Worm (Caenorhabditis elegans) whole organism, young adult: Measurements from ENCODE around the gene cnc-4.

Experiments used
- B0261.1 ChIP-seq: sonication (generic microtip); optimal IDR thresholded peaks from 2 replicates; lab custom pipeline; 2016; ENCODE audit warnings: mild to moderate bottlenecking, missing genetic modification characterization, moderate library complexity, missing compliant biosample characterization
- F37B4.10 ChIP-seq: fragments of 200-800 bp; sonication (Bioruptor generic); IDR thresholded peaks from 2 replicates; pipeline ENCODE4 v1.3.6; 2022; ENCODE audit warnings: missing genetic modification characterization, missing compliant biosample characterization
- F57A8.1 ChIP-seq: fragments of 200-800 bp; sonication (Bioruptor generic); optimal IDR thresholded peaks from 2 replicates; lab custom pipeline; 2018; ENCODE audit warnings: mild to moderate bottlenecking, missing genetic modification characterization, moderate library complexity, missing compliant biosample characterization
- F57C9.4 ChIP-seq: sonication (generic microtip); optimal IDR thresholded peaks from 2 replicates; lab custom pipeline; 2017; ENCODE audit warnings: mild to moderate bottlenecking, missing genetic modification characterization, missing compliant biosample characterization
- Y56A3A.18 ChIP-seq: fragments of 200-800 bp; sonication (Bioruptor generic); IDR thresholded peaks from 2 replicates; pipeline ENCODE4 v1.3.6; 2022; ENCODE audit warnings: missing genetic modification reagents, missing genetic modification characterization, missing compliant biosample characterization
- Y79H2A.3 ChIP-seq: fragments of 200-800 bp; sonication (Bioruptor generic); conservative IDR thresholded peaks from 2 replicates; pipeline ENCODE4 v1.3.6; 2022; ENCODE audit warnings: missing genetic modification reagents, missing genetic modification characterization, missing compliant biosample characterization
- Y95B8A.8 ChIP-seq: fragments of 200-800 bp; sonication (Bioruptor generic); IDR thresholded peaks from 2 replicates; pipeline ENCODE4 v1.3.6; 2022; ENCODE audit warnings: missing genetic modification reagents, missing genetic modification characterization, missing compliant biosample characterization
- aptf-2 ChIP-seq: fragments of 200-800 bp; sonication (Bioruptor generic); conservative IDR thresholded peaks from 2 replicates; pipeline ENCODE4 v1.3.6; 2022; ENCODE audit warnings: missing genetic modification reagents, missing genetic modification characterization, missing compliant biosample characterization
- atf-7 ChIP-seq: sonication (generic microtip); optimal IDR thresholded peaks from 2 replicates; lab custom pipeline; 2017; ENCODE audit warnings: mild to moderate bottlenecking, missing genetic modification characterization, missing compliant biosample characterization
- attf-3 ChIP-seq: fragments of 200-800 bp; sonication (Bioruptor generic); conservative IDR thresholded peaks from 2 replicates; pipeline ENCODE4 v1.3.6; 2022; ENCODE audit warnings: missing genetic modification reagents, missing genetic modification characterization, missing compliant biosample characterization
- attf-5 ChIP-seq: fragments of 200-800 bp; sonication (Bioruptor generic); optimal IDR thresholded peaks from 2 replicates; lab custom pipeline; 2018; ENCODE audit warnings: mild to moderate bottlenecking, missing genetic modification characterization, missing compliant biosample characterization
- bed-1 ChIP-seq: fragments of 200-800 bp; sonication (Bioruptor generic); IDR thresholded peaks from 2 replicates; pipeline ENCODE4 v1.3.6; 2022; ENCODE audit warnings: missing genetic modification reagents, missing genetic modification characterization, missing compliant biosample characterization
- bed-2 ChIP-seq: fragments of 200-800 bp; sonication (Bioruptor generic); IDR thresholded peaks from 2 replicates; pipeline ENCODE4 v1.3.6; 2022; ENCODE audit warnings: missing genetic modification reagents, missing genetic modification characterization, missing compliant biosample characterization
- cebp-1 ChIP-seq, 2 experiments: fragments of 200-800 bp in 1 of 2; sonication (Bioruptor generic) in 1 of 2; sonication (generic microtip) in 1 of 2; IDR thresholded peaks in 1 of 2; optimal IDR thresholded peaks in 1 of 2; 2 replicates each; pipeline versions ENCODE4 v1.3.6 to Lab custom; 2017 to 2022; ENCODE audit warnings: missing compliant biosample characterization in 2 of 2, missing genetic modification characterization in 2 of 2, mild to moderate bottlenecking in 1 of 2, missing genetic modification reagents in 1 of 2, moderate library complexity in 1 of 2
- ceh-100 ChIP-seq: fragments of 200-800 bp; sonication (Bioruptor generic); IDR thresholded peaks from 2 replicates; pipeline ENCODE4 v1.3.6; 2022; ENCODE audit warnings: missing genetic modification reagents, missing genetic modification characterization, missing compliant biosample characterization
- ceh-58 ChIP-seq: fragments of 200-800 bp; sonication (Bioruptor generic); IDR thresholded peaks from 2 replicates; pipeline ENCODE4 v1.3.6; 2022; ENCODE audit warnings: missing genetic modification characterization, missing compliant biosample characterization
- gei-17 ChIP-seq: fragments of 200-800 bp; sonication (Bioruptor generic); optimal IDR thresholded peaks from 2 replicates; lab custom pipeline; 2018; ENCODE audit warnings: mild to moderate bottlenecking, missing genetic modification characterization, missing compliant biosample characterization
- him-1 ChIP-seq: sonication (generic microtip); optimal IDR thresholded peaks from 2 replicates; lab custom pipeline; 2016; ENCODE audit warnings: missing genotype, missing genetic modification reagents, missing genetic modification characterization, missing compliant biosample characterization
- hlh-12 ChIP-seq: sonication (generic microtip); optimal IDR thresholded peaks from 2 replicates; lab custom pipeline; 2016; ENCODE audit warnings: missing genetic modification characterization, missing compliant biosample characterization
- hmg-20 ChIP-seq: fragments of 200-800 bp; sonication (Bioruptor generic); IDR thresholded peaks from 2 replicates; pipeline ENCODE4 v1.3.6; 2022; ENCODE audit warnings: missing genetic modification reagents, missing genetic modification characterization, missing compliant biosample characterization
- lin-35 ChIP-seq, 3 experiments: fragments of 150-350 bp in 2 of 3; sonication (generic microtip) in 1 of 3; optimal IDR thresholded peaks; 2 replicates each; lab custom pipeline; 2014 to 2018; ENCODE audit warnings: missing biosample characterization in 3 of 3, missing genetic modification characterization in 3 of 3, missing genetic modification reagents in 3 of 3
- lin-54 ChIP-seq: fragments of 200-800 bp; sonication (Bioruptor generic); optimal IDR thresholded peaks from 2 replicates; lab custom pipeline; 2018; ENCODE audit warnings: mild to moderate bottlenecking, missing genetic modification characterization, missing compliant biosample characterization
- lsl-1 ChIP-seq: fragments of 200-800 bp; sonication (Bioruptor generic); optimal IDR thresholded peaks from 2 replicates; lab custom pipeline; 2018; ENCODE audit warnings: mild to moderate bottlenecking, missing genetic modification characterization, moderate library complexity, missing compliant biosample characterization
- mcd-1 ChIP-seq: fragments of 200-800 bp; sonication (Bioruptor generic); IDR thresholded peaks from 2 replicates; pipeline ENCODE4 v1.3.6; 2022; ENCODE audit warnings: missing genetic modification reagents, missing genetic modification characterization, missing compliant biosample characterization
- mxl-1 ChIP-seq: sonication (generic microtip); optimal IDR thresholded peaks from 2 replicates; lab custom pipeline; 2016; ENCODE audit warnings: missing genetic modification characterization, missing compliant biosample characterization
- nfya-1 ChIP-seq: sonication (generic microtip); optimal IDR thresholded peaks from 2 replicates; lab custom pipeline; 2017; ENCODE audit warnings: antibody characterized with exemption, missing compliant biosample characterization, missing genetic modification characterization, borderline replicate concordance; ENCODE audit not compliant: insufficient read depth
- nhr-120 ChIP-seq: fragments of 200-800 bp; sonication (Bioruptor generic); IDR thresholded peaks from 2 replicates; pipeline ENCODE4 v1.3.6; 2022; ENCODE audit warnings: missing genetic modification characterization, missing compliant biosample characterization
- nhr-80 ChIP-seq: sonication (generic microtip); optimal IDR thresholded peaks from 2 replicates; lab custom pipeline; 2016; ENCODE audit warnings: missing genetic modification characterization, missing compliant biosample characterization
- nhr-90 ChIP-seq: sonication (generic microtip); optimal IDR thresholded peaks from 2 replicates; lab custom pipeline; 2016; ENCODE audit warnings: missing genotype, mild to moderate bottlenecking, missing genetic modification characterization, missing compliant biosample characterization
- rcor-1 ChIP-seq: fragments of 200-800 bp; sonication (Bioruptor generic); IDR thresholded peaks from 2 replicates; pipeline ENCODE4 v1.3.6; 2022; ENCODE audit warnings: missing genetic modification reagents, missing genetic modification characterization, missing compliant biosample characterization
- sdz-38 ChIP-seq: sonication (generic microtip); optimal IDR thresholded peaks from 2 replicates; lab custom pipeline; 2016; ENCODE audit warnings: missing genotype, missing genetic modification characterization, missing compliant biosample characterization
- tbx-9 ChIP-seq: sonication (generic microtip); optimal IDR thresholded peaks from 2 replicates; lab custom pipeline; 2016; ENCODE audit warnings: borderline replicate concordance, missing genetic modification characterization, inconsistent platforms, missing compliant biosample characterization
- tlf-1 ChIP-seq: fragments of 200-800 bp; sonication (Bioruptor generic); optimal IDR thresholded peaks from 2 replicates; lab custom pipeline; 2018; ENCODE audit warnings: mild to moderate bottlenecking, missing genetic modification characterization, missing compliant biosample characterization
- zim-3 ChIP-seq: sonication (generic microtip); optimal IDR thresholded peaks from 2 replicates; lab custom pipeline; 2017; ENCODE audit warnings: mild to moderate bottlenecking, missing genetic modification characterization, moderate library complexity, missing compliant biosample characterization
- ztf-22 ChIP-seq: fragments of 200-800 bp; sonication (Bioruptor generic); optimal IDR thresholded peaks from 2 replicates; lab custom pipeline; 2018; ENCODE audit warnings: mild to moderate bottlenecking, missing genetic modification characterization, moderate library complexity, missing compliant biosample characterization
- ztf-25 ChIP-seq: fragments of 200-800 bp; sonication (Bioruptor generic); IDR thresholded peaks from 2 replicates; pipeline ENCODE4 v1.3.6; 2022; ENCODE audit warnings: missing genetic modification reagents, missing genetic modification characterization, missing compliant biosample characterization
- ztf-6 ChIP-seq: fragments of 200-800 bp; sonication (Bioruptor generic); IDR thresholded peaks from 2 replicates; pipeline ENCODE4 v1.3.6; 2022; ENCODE audit warnings: missing genetic modification reagents, missing genetic modification characterization, missing compliant biosample characterization

Gene cnc-4

DNA sequence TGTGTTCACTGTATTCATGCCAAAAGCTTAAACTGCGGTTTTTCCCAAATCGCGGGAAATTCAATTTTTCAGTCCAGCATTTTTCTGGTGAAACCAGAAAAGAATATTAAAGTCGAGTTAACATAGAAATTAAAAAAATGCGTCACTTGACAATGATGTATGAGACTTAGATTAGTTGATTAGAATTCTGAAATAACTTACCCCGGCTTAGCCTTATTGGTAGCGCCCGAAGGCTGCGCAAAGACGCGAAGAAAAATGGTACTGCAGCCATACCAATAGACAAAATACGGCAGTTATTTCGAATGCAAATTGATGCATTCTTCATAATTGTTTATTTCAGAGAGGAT, 13.6 kb upstream of the cnc-4 start:
- TF ChIP-seq mcd-1 = no peak
- no peak for TF ChIP-seq hlh-12 (tag; lab: Kevin White, UChicago)
- no peak for TF ChIP-seq Y79H2A.3 (GFP tag; lab: Robert Waterston, UW)
- TF ChIP-seq F37B4.10 (GFP tag; lab: Robert Waterston, UW) = no peak
- no peak for TF ChIP-seq tlf-1 (GFP tag; lab: Kevin White, UChicago)
- no peak for TF ChIP-seq ztf-6 (GFP tag; lab: Robert Waterston, UW)
- no peak for TF ChIP-seq bed-2 (GFP tag; lab: Robert Waterston, UW)
- TF ChIP-seq ztf-22 (GFP tag; lab: Kevin White, UChicago) = no peak
- TF ChIP-seq nhr-80 = no peak
- no peak for TF ChIP-seq atf-7 (tag; lab: Kevin White, UChicago)
- TF ChIP-seq nfya-1 = no peak
- TF ChIP-seq aptf-2 (GFP tag; lab: Robert Waterston, UW) = no peak
- TF ChIP-seq attf-3 (GFP tag; lab: Robert Waterston, UW) = no peak
- no peak for TF ChIP-seq F57C9.4
- no peak for TF ChIP-seq lin-35 (GFP tag; optimal IDR thresholded peaks at IDR 0.05; lab: Kevin White, UChicago)
- no peak for TF ChIP-seq nhr-120 (GFP tag; lab: Robert Waterston, UW)
- TF ChIP-seq ztf-25 (GFP tag; lab: Robert Waterston, UW) = no peak

DNA sequence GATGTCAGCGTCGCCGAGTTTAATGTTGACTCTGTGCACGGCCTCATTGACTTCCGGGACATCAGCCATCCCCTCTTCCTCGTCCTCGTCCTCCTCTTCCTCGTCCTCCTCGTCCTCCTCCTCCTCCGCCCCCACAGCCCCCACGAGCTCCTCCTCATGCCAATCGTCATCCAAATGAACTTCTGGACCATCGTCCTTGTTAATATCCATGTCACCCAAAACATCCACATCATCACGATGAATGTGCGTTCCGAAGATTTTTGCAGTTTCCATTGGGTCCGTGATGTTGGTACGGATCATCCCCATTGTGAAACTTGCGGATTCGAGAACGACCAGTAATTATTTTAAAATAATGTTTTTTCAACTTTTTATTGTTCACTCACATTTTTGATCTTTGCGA, 12.6 kb upstream of the cnc-4 start:
- no peak for TF ChIP-seq sdz-38 (tag; lab: Kevin White, UChicago)
- TF ChIP-seq F57A8.1 = no peak
- TF ChIP-seq zim-3 = no peak
- no peak for TF ChIP-seq cebp-1 (GFP tag; IDR thresholded peaks at IDR 0.05; lab: Robert Waterston, UW)
- TF ChIP-seq cebp-1 (tag; optimal IDR thresholded peaks at IDR 0.05; lab: Kevin White, UChicago) = no peak
- no peak for TF ChIP-seq lin-54
- TF ChIP-seq tbx-9 (tag; lab: Kevin White, UChicago) = no peak
- no peak for TF ChIP-seq hmg-20
- no peak for TF ChIP-seq Y56A3A.18
- no peak for TF ChIP-seq lin-35 (GFP tag; optimal IDR thresholded peaks at IDR 0.05; lab: Kevin White, UChicago)
- TF ChIP-seq ceh-100 (GFP tag; lab: Robert Waterston, UW) = no peak
- no peak for TF ChIP-seq him-1
- TF ChIP-seq ceh-58 (GFP tag; lab: Robert Waterston, UW) = no peak
- no peak for TF ChIP-seq hlh-12 (tag; lab: Kevin White, UChicago)

DNA sequence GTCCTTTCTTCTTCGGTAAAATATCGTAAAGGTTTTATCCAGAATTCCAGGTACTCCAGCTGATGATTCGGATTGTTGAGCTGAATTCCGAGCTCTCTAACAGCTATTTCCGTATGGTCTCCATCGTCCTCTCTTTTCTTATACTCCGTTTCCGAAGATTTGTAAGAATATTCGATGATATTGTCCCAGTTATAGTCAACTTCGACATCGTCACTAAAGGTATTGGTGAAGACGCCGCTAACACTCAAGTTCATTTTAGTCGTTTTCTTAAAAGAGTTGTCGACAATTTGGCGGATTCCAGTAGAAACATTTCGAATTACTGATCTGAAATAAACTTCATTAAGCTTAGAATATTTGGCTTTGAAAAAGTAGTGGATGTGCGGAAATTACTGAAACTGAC, 11.9 kb upstream of the cnc-4 start:
- TF ChIP-seq rcor-1 = no peak
- TF ChIP-seq nhr-120 (GFP tag; lab: Robert Waterston, UW) = no peak
- no peak for TF ChIP-seq atf-7 (tag; lab: Kevin White, UChicago)
- TF ChIP-seq lsl-1 = no peak
- no peak for TF ChIP-seq nhr-90 (tag; lab: Kevin White, UChicago)
- no peak for TF ChIP-seq B0261.1 (tag; lab: Kevin White, UChicago)
- no peak for TF ChIP-seq bed-1 (GFP tag; lab: Robert Waterston, UW)
- TF ChIP-seq mcd-1 = no peak
- no peak for TF ChIP-seq gei-17
- no peak for TF ChIP-seq Y95B8A.8
- no peak for TF ChIP-seq F37B4.10 (GFP tag; lab: Robert Waterston, UW)
- no peak for TF ChIP-seq mxl-1
- no peak for TF ChIP-seq lin-35 (GFP tag; optimal IDR thresholded peaks at IDR 0.05; lab: Kevin White, UChicago)
- no peak for TF ChIP-seq attf-5 (GFP tag; lab: Kevin White, UChicago)
- TF ChIP-seq, all 124 proteins: peak for 0
